Fruit fly (Drosophila melanogaster) whole organism, adult: Measurements from ENCODE around the gene CG14326.

ENCODE experiments used
- CG14711 ChIP-seq: fragments of 200-800 bp; sonication (Bioruptor generic); optimal IDR thresholded peaks from 2 replicates; lab custom pipeline; 2018; ENCODE audit warnings: missing biosample characterization, mild to moderate bottlenecking, missing genetic modification characterization, moderate library complexity
- CG1620 ChIP-seq: fragments of 200-800 bp; sonication (Bioruptor generic); optimal IDR thresholded peaks from 2 replicates; lab custom pipeline; 2016; ENCODE audit warnings: missing biosample characterization, missing genetic modification characterization
- CG33017 ChIP-seq: fragments of 200-800 bp; sonication (Bioruptor generic); optimal IDR thresholded peaks from 2 replicates; lab custom pipeline; 2018; ENCODE audit warnings: missing biosample characterization, mild to moderate bottlenecking, missing genetic modification characterization, moderate library complexity
- Crg-1 ChIP-seq: fragments of 200-800 bp; sonication (Bioruptor generic); optimal IDR thresholded peaks from 2 replicates; lab custom pipeline; 2016; ENCODE audit warnings: missing biosample characterization, missing genetic modification characterization
- Hr96 ChIP-seq: fragments of 200-800 bp; sonication (Bioruptor generic); optimal IDR thresholded peaks from 2 replicates; lab custom pipeline; 2016; ENCODE audit warnings: missing biosample characterization, missing genetic modification characterization
- kay ChIP-seq: fragments of 200-800 bp; sonication (Bioruptor generic); peaks from one replicate; lab custom pipeline; 2016; ENCODE audit warnings: missing biosample characterization, missing genetic modification characterization, borderline replicate concordance

DNA sequence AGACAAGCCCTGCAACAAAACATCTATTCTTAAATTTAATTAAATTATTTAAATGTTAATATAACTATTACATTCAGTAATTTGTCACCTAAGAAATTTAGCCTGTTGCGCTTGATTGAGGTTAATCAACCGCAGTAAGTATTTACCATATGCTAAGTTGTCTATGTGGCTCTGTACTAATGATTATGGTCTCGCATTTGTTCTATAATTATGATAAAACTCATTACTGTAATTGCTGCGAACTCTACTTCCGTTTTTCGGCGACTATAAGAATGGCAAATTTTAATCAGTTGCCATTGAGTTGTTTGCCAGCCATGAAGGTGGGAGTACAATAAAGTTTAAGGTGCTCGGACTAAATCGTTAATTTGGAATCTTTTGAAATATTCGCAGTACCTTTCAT, 6.3 kb upstream of the CG14326 start, which contains the start of gene CG34281:
- TF ChIP-seq Crg-1 (GFP tag; lab: Kevin White, UChicago) (no peak), kay (GFP tag; lab: Kevin White, UChicago) (no peak), CG14711 (no peak), CG33017 (tag; lab: Kevin White, UChicago) (no peak), Hr96 (no peak), CG1620 (no peak)
